Fruit fly (Drosophila melanogaster) whole organism, embryonic: ENCODE results near the gene CG7289.
A peak's percentile ranks its signal among the peaks of the same experiment; 100 is the strongest.

Experiments
- ATbp ChIP-seq: fragments of 200-800 bp; sonication (Bioruptor generic); optimal IDR thresholded peaks from 2 replicates; lab custom pipeline; 2017; ENCODE audit warnings: missing biosample characterization, mild to moderate bottlenecking, missing genetic modification characterization, missing genetic modification reagents
- Abd-B ChIP-seq: fragments of 200-800 bp; sonication (Bioruptor generic); optimal IDR thresholded peaks from 2 replicates; lab custom pipeline; 2018; ENCODE audit warnings: missing biosample characterization, mild to moderate bottlenecking, missing genetic modification characterization, moderate library complexity
- Bgb ChIP-seq: fragments of 200-800 bp; sonication (Bioruptor generic); IDR thresholded peaks from 2 replicates; pipeline ENCODE4 v1.3.6; 2022; ENCODE audit warnings: missing biosample characterization, missing genetic modification characterization; ENCODE audit not compliant: partially characterized antibody
- CG10267 ChIP-seq: fragments of 200-800 bp; sonication (Bioruptor generic); optimal IDR thresholded peaks from 2 replicates; lab custom pipeline; 2018; ENCODE audit warnings: missing biosample characterization, mild to moderate bottlenecking, missing genetic modification characterization, moderate library complexity
- CG12769 ChIP-seq: fragments of 200-800 bp; sonication (Bioruptor generic); optimal IDR thresholded peaks from 2 replicates; lab custom pipeline; 2019; ENCODE audit warnings: missing biosample characterization, mild to moderate bottlenecking, missing genetic modification characterization, moderate library complexity
- CG17359 ChIP-seq: fragments of 200-800 bp; sonication (Bioruptor generic); optimal IDR thresholded peaks from 3 replicates; lab custom pipeline; 2018; ENCODE audit warnings: missing biosample characterization, mild to moderate bottlenecking, missing genetic modification characterization, moderate library complexity
- CG17829 ChIP-seq: fragments of 200-800 bp; optimal IDR thresholded peaks from 2 replicates; lab custom pipeline; 2019; ENCODE audit warnings: missing biosample characterization, mild to moderate bottlenecking, missing genetic modification characterization, moderate library complexity
- CG1792 ChIP-seq: fragments of 200-800 bp; sonication (Bioruptor generic); optimal IDR thresholded peaks from 2 replicates; lab custom pipeline; 2016; ENCODE audit warnings: missing biosample characterization, missing genetic modification characterization
- CG31388 ChIP-seq: fragments of 200-800 bp; sonication (Bioruptor generic); optimal IDR thresholded peaks from 2 replicates; lab custom pipeline; 2016; ENCODE audit warnings: missing biosample characterization, missing genetic modification characterization
- CG32532 ChIP-seq: fragments of 200-800 bp; sonication (Bioruptor generic); IDR thresholded peaks from 2 replicates; pipeline ENCODE4 v1.3.6; 2022; ENCODE audit warnings: missing biosample characterization, missing genetic modification characterization
- CG3838 ChIP-seq: fragments of 200-800 bp; sonication (Bioruptor generic); optimal IDR thresholded peaks from 3 replicates; lab custom pipeline; 2016; ENCODE audit warnings: missing biosample characterization, missing genetic modification characterization
- CG4730 ChIP-seq: fragments of 200-800 bp; sonication (Bioruptor generic); IDR thresholded peaks from 2 replicates; pipeline ENCODE4 v1.3.6; 2022; ENCODE audit warnings: missing biosample characterization, missing genetic modification characterization
- CG7745 ChIP-seq: fragments of 200-800 bp; sonication (Bioruptor generic); optimal IDR thresholded peaks from 2 replicates; lab custom pipeline; 2018; ENCODE audit warnings: missing biosample characterization, mild to moderate bottlenecking, missing genetic modification characterization, moderate library complexity
- CG7987 ChIP-seq: fragments of 200-800 bp; sonication (Bioruptor generic); optimal IDR thresholded peaks from 2 replicates; lab custom pipeline; 2018; ENCODE audit warnings: missing biosample characterization, mild to moderate bottlenecking, missing genetic modification characterization, moderate library complexity
- CG8359 ChIP-seq: fragments of 200-800 bp; sonication (Bioruptor generic); optimal IDR thresholded peaks from 2 replicates; lab custom pipeline; 2017; ENCODE audit warnings: missing biosample characterization, mild to moderate bottlenecking, missing genetic modification characterization, borderline replicate concordance
- CG9876 ChIP-seq: fragments of 200-800 bp; sonication (Bioruptor generic); optimal IDR thresholded peaks from 2 replicates; lab custom pipeline; 2016; ENCODE audit warnings: missing biosample characterization, missing genetic modification characterization
- Dll ChIP-seq: fragments of 200-800 bp; sonication (Bioruptor generic); IDR thresholded peaks from 4 replicates; pipeline ENCODE4 v1.3.6; 2022; ENCODE audit warnings: missing biosample characterization, missing genetic modification characterization; ENCODE audit not compliant: partially characterized antibody
- Fer2 ChIP-seq: fragments of 200-800 bp; sonication (Bioruptor generic); optimal IDR thresholded peaks from 2 replicates; lab custom pipeline; 2018; ENCODE audit warnings: missing biosample characterization, mild to moderate bottlenecking, missing genetic modification characterization, moderate library complexity
- Gug ChIP-seq: fragments of 200-800 bp; sonication (Bioruptor generic); IDR thresholded peaks from 4 replicates; pipeline ENCODE4 v1.3.6; 2022; ENCODE audit warnings: missing biosample characterization, missing genetic modification characterization
- H2.0 ChIP-seq: fragments of 200-800 bp; sonication (Bioruptor generic); IDR thresholded peaks from 2 replicates; pipeline ENCODE4 v1.3.6; 2022; ENCODE audit warnings: missing biosample characterization, missing genetic modification characterization
- HmgZ ChIP-seq: fragments of 200-800 bp; sonication (Bioruptor generic); optimal IDR thresholded peaks from 2 replicates; lab custom pipeline; 2018; ENCODE audit warnings: missing biosample characterization, mild to moderate bottlenecking, missing genetic modification characterization
- Hmx ChIP-seq: fragments of 200-800 bp; sonication (Bioruptor generic); optimal IDR thresholded peaks from 2 replicates; lab custom pipeline; 2016; ENCODE audit warnings: missing biosample characterization, missing genetic modification characterization
- Meics ChIP-seq: fragments of 200-800 bp; sonication (Bioruptor generic); optimal IDR thresholded peaks from 2 replicates; lab custom pipeline; 2017; ENCODE audit warnings: missing biosample characterization, mild to moderate bottlenecking, missing genetic modification characterization
- Neu2 ChIP-seq: fragments of 200-800 bp; sonication (Bioruptor generic); optimal IDR thresholded peaks from 3 replicates; lab custom pipeline; 2016; ENCODE audit warnings: missing biosample characterization, missing genetic modification characterization, borderline replicate concordance
- Oli ChIP-seq: fragments of 200-800 bp; sonication (Bioruptor generic); optimal IDR thresholded peaks from 2 replicates; lab custom pipeline; 2018; ENCODE audit warnings: missing biosample characterization, mild to moderate bottlenecking, missing genetic modification characterization, moderate library complexity
- Ravus ChIP-seq: fragments of 200-800 bp; sonication (Bioruptor generic); IDR thresholded peaks from 2 replicates; pipeline ENCODE4 v1.3.6; 2022; ENCODE audit warnings: missing biosample characterization, missing genetic modification characterization
- Sry-β ChIP-seq: fragments of 200-800 bp; sonication (Bioruptor generic); optimal IDR thresholded peaks from 2 replicates; lab custom pipeline; 2018; ENCODE audit warnings: missing biosample characterization, mild to moderate bottlenecking, missing genetic modification characterization, moderate library complexity
- Stat92E ChIP-seq, 3 experiments: fragments of >200 bp in 2 of 3; fragments of 200-800 bp in 1 of 3; sonication (Bioruptor generic) in 1 of 3; optimal IDR thresholded peaks; 2 replicates each; lab custom pipeline; 2017 to 2019; ENCODE audit warnings: missing biosample characterization in 3 of 3, missing genetic modification characterization in 3 of 3, mild to moderate bottlenecking in 1 of 3, moderate library complexity in 1 of 3
- Taf1 ChIP-seq: fragments of 200-800 bp; sonication (Bioruptor generic); IDR thresholded peaks from 2 replicates; pipeline ENCODE4 v1.3.6; 2022; ENCODE audit warnings: missing biosample characterization, missing genetic modification characterization
- bsh ChIP-seq, 2 experiments: fragments of 200-800 bp; sonication (Bioruptor generic); optimal IDR thresholded peaks; 2 replicates each; lab custom pipeline; 2017 to 2018; ENCODE audit warnings: mild to moderate bottlenecking in 2 of 2, missing biosample characterization in 2 of 2, missing genetic modification characterization in 2 of 2, moderate library complexity in 1 of 2
- cad ChIP-seq: fragments of >200 bp; optimal IDR thresholded peaks from 2 replicates; lab custom pipeline; 2017; ENCODE audit warnings: missing biosample characterization, missing genetic modification characterization
- caup ChIP-seq: fragments of 200-800 bp; sonication (Bioruptor generic); optimal IDR thresholded peaks from 3 replicates; lab custom pipeline; 2017; ENCODE audit warnings: missing biosample characterization, mild to moderate bottlenecking, missing genetic modification characterization, moderate library complexity; ENCODE audit not compliant: severe bottlenecking
- chif ChIP-seq, 2 experiments: fragments of 200-800 bp; sonication (Bioruptor generic); optimal IDR thresholded peaks; 3 replicates each; lab custom pipeline; 2016; ENCODE audit warnings: missing biosample characterization in 2 of 2, missing genetic modification characterization in 2 of 2
- dmrt99B ChIP-seq: fragments of 200-800 bp; sonication (Bioruptor generic); optimal IDR thresholded peaks from 2 replicates; lab custom pipeline; 2018; ENCODE audit warnings: missing biosample characterization, mild to moderate bottlenecking, missing genetic modification characterization, moderate library complexity
- hbn ChIP-seq: fragments of 200-800 bp; sonication (Bioruptor generic); IDR thresholded peaks from 2 replicates; pipeline ENCODE4 v1.3.6; 2022; ENCODE audit warnings: missing biosample characterization, missing genetic modification characterization; ENCODE audit not compliant: partially characterized antibody
- maf-S ChIP-seq: fragments of 200-800 bp; sonication (Bioruptor generic); optimal IDR thresholded peaks from 2 replicates; lab custom pipeline; 2016; ENCODE audit warnings: missing biosample characterization, missing genetic modification characterization
- nmo ChIP-seq: fragments of 200-800 bp; sonication (Bioruptor generic); optimal IDR thresholded peaks from 2 replicates; lab custom pipeline; 2018; ENCODE audit warnings: missing biosample characterization, mild to moderate bottlenecking, missing genetic modification characterization, moderate library complexity
- phol ChIP-seq: fragments of 200-800 bp; sonication (Bioruptor generic); optimal IDR thresholded peaks from 3 replicates; lab custom pipeline; 2018; ENCODE audit warnings: missing biosample characterization, mild to moderate bottlenecking, missing genetic modification characterization, moderate library complexity
- pum ChIP-seq: fragments of 200-800 bp; sonication (Bioruptor generic); optimal IDR thresholded peaks from 2 replicates; lab custom pipeline; 2016; ENCODE audit warnings: missing biosample characterization, missing genetic modification characterization
- sens-2 ChIP-seq: fragments of 200-800 bp; sonication (Bioruptor generic); IDR thresholded peaks from 2 replicates; pipeline ENCODE4 v1.3.6; 2022; ENCODE audit warnings: missing biosample characterization, missing genetic modification characterization
- sisA ChIP-seq: fragments of 200-800 bp; sonication (Bioruptor generic); IDR thresholded peaks from 2 replicates; pipeline ENCODE4 v1.3.6; 2022; ENCODE audit warnings: missing biosample characterization, missing genetic modification characterization
- slbo ChIP-seq: fragments of 200-800 bp; sonication (Bioruptor generic); IDR thresholded peaks from 2 replicates; pipeline ENCODE4 v1.3.6; 2022; ENCODE audit warnings: missing biosample characterization, missing genetic modification characterization
- slou ChIP-seq: fragments of 200-800 bp; sonication (Bioruptor generic); optimal IDR thresholded peaks from 3 replicates; lab custom pipeline; 2016; ENCODE audit warnings: missing biosample characterization, missing genetic modification characterization
- slp2 ChIP-seq: fragments of 200-800 bp; sonication (Bioruptor generic); optimal IDR thresholded peaks from 2 replicates; lab custom pipeline; 2016; ENCODE audit warnings: missing biosample characterization, missing genetic modification characterization
- sr ChIP-seq: fragments of 200-800 bp; sonication (Bioruptor generic); IDR thresholded peaks from 3 replicates; pipeline ENCODE4 v1.3.6; 2022; ENCODE audit warnings: missing biosample characterization, missing genetic modification characterization
- twi ChIP-seq: fragments of 200-800 bp; optimal IDR thresholded peaks from 2 replicates; lab custom pipeline; 2019; ENCODE audit warnings: missing biosample characterization, mild to moderate bottlenecking, missing genetic modification characterization, moderate library complexity
- tx ChIP-seq: fragments of 200-800 bp; sonication (Bioruptor generic); optimal IDR thresholded peaks from 2 replicates; lab custom pipeline; 2016; ENCODE audit warnings: missing biosample characterization, missing genetic modification characterization

Gene CG7289

DNA sequence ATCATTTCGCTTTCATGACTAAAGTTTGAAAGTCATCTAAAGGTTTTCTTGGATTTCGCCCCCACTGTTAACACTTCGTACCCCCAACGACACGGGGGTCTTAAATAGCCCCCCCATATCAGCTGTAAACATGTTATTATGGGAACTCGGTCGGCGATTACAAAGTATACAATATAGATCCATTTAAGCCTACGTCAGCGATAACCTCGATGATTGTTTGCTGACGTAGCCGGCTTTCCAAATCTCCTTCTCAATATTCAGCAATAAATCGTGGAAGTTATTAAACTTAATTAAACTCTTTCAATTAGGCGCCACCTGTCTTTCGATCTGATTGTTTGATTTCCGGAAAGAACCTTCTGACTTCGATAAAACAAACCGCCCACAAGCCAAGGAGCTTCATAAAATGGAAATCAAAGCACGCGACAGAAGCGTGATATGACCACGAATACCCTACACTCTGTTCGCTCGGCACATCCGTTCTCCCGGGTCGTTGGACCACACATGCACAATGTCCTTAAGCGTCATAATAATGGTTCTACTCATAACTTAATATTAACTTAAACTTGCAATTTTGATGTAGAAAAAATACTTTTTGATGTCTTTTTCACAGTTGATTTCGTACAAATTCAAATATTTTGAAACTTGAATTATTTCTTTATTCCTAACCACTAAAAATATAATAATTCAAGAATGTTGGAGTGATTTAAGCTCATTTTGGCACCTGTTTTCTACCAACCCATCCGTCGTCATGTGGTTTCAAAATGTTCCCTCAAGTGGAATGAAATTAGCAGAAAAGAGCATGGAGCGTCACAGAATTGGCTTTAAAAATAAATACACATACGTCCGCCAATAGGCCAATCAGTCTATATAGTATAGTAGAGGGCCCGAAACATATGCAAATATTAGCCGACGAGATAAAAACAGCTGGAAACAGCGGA is 4.6 kb downstream of the CG7289 start:
- TF ChIP-seq cad (GFP tag; lab: Kevin White, UChicago) (no peak), Stat92E (GFP tag; optimal IDR thresholded peaks at IDR 0.05; lab: Kevin White, UChicago) (no peak), Abd-B (GFP tag; lab: Kevin White, UChicago) (peak; percentile 35), Oli (tag; lab: Kevin White, UChicago) (peak; percentile 64), nmo (peak; percentile 32), Bgb (GFP tag; lab: Robert Waterston, UW) (no peak), phol (tag; lab: Kevin White, UChicago) (peak; percentile 25), sens-2 (GFP tag; lab: Robert Waterston, UW) (no peak; the same call in 1 of the 2 replicates), twi (no peak), slou (GFP tag; lab: Kevin White, UChicago) (no peak), bsh (GFP tag; optimal IDR thresholded peaks at IDR 0.05; lab: Kevin White, UChicago) (peak in 1 of 2 experiments; percentile 19), CG3838 (GFP tag; lab: Kevin White, UChicago) (no peak), CG9876 (GFP tag; lab: Kevin White, UChicago) (peak; percentile 3), CG7987 (GFP tag; lab: Kevin White, UChicago) (peak; percentile 98), pum (GFP tag; lab: Kevin White, UChicago) (no peak), Meics (GFP tag; lab: Kevin White, UChicago) (peak; percentile 80), Sry-β (no peak), tx (peak; percentile 17), Taf1 (GFP tag; lab: Robert Waterston, UW) (no peak), CG17829 (tag; lab: Kevin White, UChicago) (no peak), Fer2 (peak; percentile 25), CG12769 (peak; percentile 47), Ravus (GFP tag; lab: Robert Waterston, UW) (no peak), CG7745 (tag; lab: Kevin White, UChicago) (no peak), caup (GFP tag; lab: Kevin White, UChicago) (peak; percentile 67), CG4730 (GFP tag; lab: Robert Waterston, UW) (no peak), slbo (GFP tag; lab: Robert Waterston, UW) (peak; percentile 82), Neu2 (GFP tag; lab: Kevin White, UChicago) (no peak), maf-S (peak; percentile 21), HmgZ (peak; percentile 37), ATbp (GFP tag; lab: Kevin White, UChicago) (peak; percentile 2), sisA (GFP tag; lab: Robert Waterston, UW) (peak; percentile 39; the same call in 1 of the 2 replicates), H2.0 (GFP tag; lab: Robert Waterston, UW) (peak; percentile 58), sr (GFP tag; lab: Robert Waterston, UW) (peak; percentile 28; the same call in 1 of the 3 replicates), Gug (GFP tag; lab: Robert Waterston, UW) (peak; percentile 62; the same call in 1 of the 4 replicates), chif (GFP tag; optimal IDR thresholded peaks at IDR 0.05; lab: Kevin White, UChicago) (peak in 1 of 2 experiments; percentile 26), slp2 (GFP tag; lab: Kevin White, UChicago) (no peak), Hmx (GFP tag; lab: Kevin White, UChicago) (peak; percentile 47), CG8359 (GFP tag; lab: Kevin White, UChicago) (no peak), CG10267 (peak; percentile 4), CG1792 (GFP tag; lab: Kevin White, UChicago) (peak; percentile 21), hbn (GFP tag; lab: Robert Waterston, UW) (no peak), CG31388 (no peak), dmrt99B (tag; lab: Kevin White, UChicago) (peak; percentile 66), CG32532 (GFP tag; lab: Robert Waterston, UW) (peak; percentile 82), CG17359 (tag; lab: Kevin White, UChicago) (peak; percentile 37), Dll (GFP tag; lab: Robert Waterston, UW) (no peak)
